Worm (Caenorhabditis elegans) whole organism, early embryonic: Measurements from ENCODE around the gene pud-4.

Experiments
- ama-1 ChIP-seq: fragments of 150-350 bp; optimal IDR thresholded peaks from 2 replicates; lab custom pipeline; 2014
- ets-7 ChIP-seq: sonication (generic microtip); optimal IDR thresholded peaks from 2 replicates; lab custom pipeline; 2016; ENCODE audit warnings: missing genotype, missing genetic modification characterization, missing compliant biosample characterization
- flt-1 ChIP-seq: fragments of 200-800 bp; sonication (Bioruptor generic); IDR thresholded peaks from 2 replicates; pipeline ENCODE4 v1.3.6; 2022; ENCODE audit warnings: missing genetic modification characterization, missing compliant biosample characterization
- hmg-4 ChIP-seq: fragments of 200-800 bp; sonication (Bioruptor generic); optimal IDR thresholded peaks from 2 replicates; lab custom pipeline; 2018; ENCODE audit warnings: mild to moderate bottlenecking, missing genetic modification characterization, missing compliant biosample characterization
- tra-4 ChIP-seq: sonication (generic microtip); optimal IDR thresholded peaks from 2 replicates; lab custom pipeline; 2017; ENCODE audit warnings: missing genetic modification characterization, missing compliant biosample characterization

ce11 chrV:2278052-2278451, 48.4 kb upstream of the pud-4 start, which contains the start of gene nhr-59:
- no peak for TF ChIP-seq ama-1 (lab: Kevin White, UChicago)
- no peak for TF ChIP-seq ets-7 (tag; lab: Kevin White, UChicago)
- TF ChIP-seq flt-1 (GFP tag; lab: Robert Waterston, UW): no peak
- TF ChIP-seq hmg-4 (GFP tag; lab: Kevin White, UChicago): no peak
- no peak for TF ChIP-seq tra-4 (tag; lab: Kevin White, UChicago)
